3 worm cellular contexts compared by ENCODE assay signal in genomic region chrIII:5999629-6000028, ce11.
TF ChIP-seq lines count a peak whose summit lies in the region.

No protein-coding gene starts in this region.

TF ChIP-seq in whole organism, L1 larva, 84 proteins besides CTCF, POLR2A, EP300 and RAD21 (continued from another document):
- TF ChIP-seq egl-27 (tag; optimal IDR thresholded peaks at IDR 0.05; lab: Kevin White, UChicago) = no peak
- peak; percentile 77 for TF ChIP-seq dsc-1 (tag; optimal IDR thresholded peaks at IDR 0.05; lab: Kevin White, UChicago)
- no peak for TF ChIP-seq nhr-90 (tag; optimal IDR thresholded peaks at IDR 0.05; lab: Kevin White, UChicago; ENCODE audit: poor library complexity)
- peak; percentile 74 for TF ChIP-seq fkh-8 (tag; optimal IDR thresholded peaks at IDR 0.05; lab: Kevin White, UChicago)
- TF ChIP-seq zip-4 (GFP tag; optimal IDR thresholded peaks at IDR 0.05; lab: Kevin White, UChicago) = no peak
- TF ChIP-seq mep-1 (tag; optimal IDR thresholded peaks at IDR 0.05; lab: Kevin White, UChicago) = no peak
- TF ChIP-seq mdl-1 (tag; optimal IDR thresholded peaks at IDR 0.05; lab: Kevin White, UChicago) = no peak
- no peak for TF ChIP-seq fos-1 (tag; optimal IDR thresholded peaks at IDR 0.05; lab: Kevin White, UChicago)
- TF ChIP-seq pax-3 (tag; optimal IDR thresholded peaks at IDR 0.05; lab: Kevin White, UChicago) = peak; percentile 44
- TF ChIP-seq unc-62 (GFP tag; optimal IDR thresholded peaks at IDR 0.05; lab: Kevin White, UChicago) = no peak
- TF ChIP-seq blmp-1 (tag; optimal IDR thresholded peaks at IDR 0.05; lab: Kevin White, UChicago) = no peak
- peak; percentile 23 for TF ChIP-seq swsn-7 (tag; optimal IDR thresholded peaks at IDR 0.05; lab: Kevin White, UChicago)
- TF ChIP-seq xbp-1 (tag; optimal IDR thresholded peaks at IDR 0.05; lab: Kevin White, UChicago) = peak; percentile 32
- peak; percentile 52 for TF ChIP-seq nhr-71 (tag; optimal IDR thresholded peaks at IDR 0.05; lab: Kevin White, UChicago)
- TF ChIP-seq lin-15B (tag; optimal IDR thresholded peaks at IDR 0.05; lab: Kevin White, UChicago) = no peak
- no peak for TF ChIP-seq grh-1 (GFP tag; IDR thresholded peaks at IDR 0.05; lab: Robert Waterston, UW)
- 0 out of 2 replicates have a peak, but pooled peaks have one; percentile 7 for TF ChIP-seq isw-1 (GFP tag; IDR thresholded peaks at IDR 0.05; lab: Robert Waterston, UW)
- peak; percentile 25 for TF ChIP-seq snu-23 (GFP tag; optimal IDR thresholded peaks at IDR 0.05; lab: Kevin White, UChicago)
- peak in 2 of 3 experiments; percentile 14 to 43 for TF ChIP-seq ceh-82 (tag; optimal IDR thresholded peaks at IDR 0.05; lab: Kevin White, UChicago)
- TF ChIP-seq nhr-19 (GFP tag; conservative IDR thresholded peaks at IDR 0.05; lab: Robert Waterston, UW) = 0 out of 2 replicates have a peak, but pooled peaks have one; percentile 2
- no peak for TF ChIP-seq ceh-8 (GFP tag; optimal IDR thresholded peaks at IDR 0.05; lab: Kevin White, UChicago)

TF ChIP-seq in whole organism, L2 larva, 48 proteins besides CTCF, POLR2A, EP300 and RAD21 (continued from another document):
- TF ChIP-seq lin-11 (tag; optimal IDR thresholded peaks at IDR 0.05; lab: Kevin White, UChicago) (peak; percentile 1), ama-1 (optimal IDR thresholded peaks at IDR 0.05; lab: Kevin White, UChicago) (no peak), mdl-1 (tag; optimal IDR thresholded peaks at IDR 0.05; lab: Kevin White, UChicago) (peak in 1 of 2 experiments; percentile 19), sem-4 (tag; optimal IDR thresholded peaks at IDR 0.05; lab: Kevin White, UChicago) (peak; percentile 52), elt-1 (tag; optimal IDR thresholded peaks at IDR 0.05; lab: Kevin White, UChicago) (no peak)

TF ChIP-seq in whole organism, L4 larva, 104 proteins besides CTCF, POLR2A, EP300 and RAD21 (continued from another document):
- TF ChIP-seq Y105C5A.15 (GFP tag; IDR thresholded peaks at IDR 0.05; lab: Robert Waterston, UW) (no peak), ceh-20 (GFP tag; IDR thresholded peaks at IDR 0.05; lab: Robert Waterston, UW) (no peak), ctbp-1 (GFP tag; IDR thresholded peaks at IDR 0.05; lab: Robert Waterston, UW) (peak; percentile 70; the same call in 1 of the 2 replicates), set-16 (GFP tag; IDR thresholded peaks at IDR 0.05; lab: Robert Waterston, UW) (no peak), rbr-2 (tag; optimal IDR thresholded peaks at IDR 0.05; lab: Kevin White, UChicago) (peak; percentile 11), mdt-29 (GFP tag; IDR thresholded peaks at IDR 0.05; lab: Robert Waterston, UW) (no peak), nhr-48 (tag; optimal IDR thresholded peaks at IDR 0.05; lab: Kevin White, UChicago) (no peak), zfp-2 (tag; optimal IDR thresholded peaks at IDR 0.05; lab: Kevin White, UChicago) (no peak), lim-7 (GFP tag; IDR thresholded peaks at IDR 0.05; lab: Robert Waterston, UW) (no peak), pha-4 (GFP tag; IDR thresholded peaks at IDR 0.05; lab: Robert Waterston, UW) (no peak), pha-4 (tag; optimal IDR thresholded peaks at IDR 0.05; lab: Kevin White, UChicago) (no peak), ceh-32 (tag; optimal IDR thresholded peaks at IDR 0.05; lab: Kevin White, UChicago; ENCODE audit: poor library complexity) (no peak), F37D6.2 (tag; optimal IDR thresholded peaks at IDR 0.05; lab: Kevin White, UChicago) (peak; percentile 2), cey-2 (tag; optimal IDR thresholded peaks at IDR 0.05; lab: Kevin White, UChicago; ENCODE audit: borderline replicate concordance, insufficient read depth) (no peak), nhr-28 (tag; optimal IDR thresholded peaks at IDR 0.05; lab: Kevin White, UChicago) (no peak), ceh-82 (tag; optimal IDR thresholded peaks at IDR 0.05; lab: Kevin White, UChicago) (no peak), madf-9 (GFP tag; conservative IDR thresholded peaks at IDR 0.05; lab: Robert Waterston, UW) (no peak), nhr-25 (tag; optimal IDR thresholded peaks at IDR 0.05; lab: Kevin White, UChicago; ENCODE audit: borderline replicate concordance, insufficient read depth) (no peak), arid-1 (GFP tag; conservative IDR thresholded peaks at IDR 0.05; lab: Robert Waterston, UW) (no peak), ceh-28 (tag; optimal IDR thresholded peaks at IDR 0.05; lab: Kevin White, UChicago) (no peak), gei-8 (GFP tag; optimal IDR thresholded peaks at IDR 0.05; lab: Kevin White, UChicago) (no peak), mep-1 (tag; optimal IDR thresholded peaks at IDR 0.05; lab: Kevin White, UChicago) (peak; percentile 54), hlh-11 (tag; optimal IDR thresholded peaks at IDR 0.05; lab: Kevin White, UChicago) (peak; percentile 7), unc-62 (GFP tag; optimal IDR thresholded peaks at IDR 0.05 in 1 of 2; lab: Kevin White, UChicago) (peak in 1 of 2 experiments; percentile 38), unc-62 (tag; optimal IDR thresholded peaks at IDR 0.05; lab: Kevin White, UChicago) (no peak), saeg-2 (GFP tag; IDR thresholded peaks at IDR 0.05; lab: Robert Waterston, UW) (no peak), dmd-8 (GFP tag; IDR thresholded peaks at IDR 0.05; lab: Robert Waterston, UW) (no peak), lsy-2 (tag; optimal IDR thresholded peaks at IDR 0.05; lab: Kevin White, UChicago) (peak in 1 of 2 experiments; percentile 46), duxl-1 (tag; optimal IDR thresholded peaks at IDR 0.05; lab: Kevin White, UChicago; ENCODE audit: poor library complexity) (no peak)
